Fruit fly (Drosophila melanogaster) whole organism, wandering third instar larva: ENCODE results near the gene MSAmiP.

Source experiments
- CG32264 ChIP-seq: fragments of 200-800 bp; sonication (Bioruptor generic); optimal IDR thresholded peaks from 2 replicates; lab custom pipeline; 2016; ENCODE audit warnings: missing biosample characterization, missing genetic modification characterization
- CG9705 ChIP-seq: fragments of 200-800 bp; sonication (Bioruptor generic); optimal IDR thresholded peaks from 2 replicates; lab custom pipeline; 2018; ENCODE audit warnings: missing biosample characterization, mild to moderate bottlenecking, missing genetic modification characterization
- CrebA ChIP-seq: fragments of 200-800 bp; sonication (Bioruptor generic); optimal IDR thresholded peaks from 2 replicates; lab custom pipeline; 2016; ENCODE audit warnings: missing biosample characterization, mild to moderate bottlenecking, missing genetic modification characterization, borderline replicate concordance
- Dfd ChIP-seq: fragments of >200 bp; optimal IDR thresholded peaks from 2 replicates; lab custom pipeline; 2017; ENCODE audit warnings: missing biosample characterization, missing genetic modification characterization
- Dif ChIP-seq: fragments of 200-275, 200-300 bp; sonication (Bioruptor generic); optimal IDR thresholded peaks from 2 replicates; lab custom pipeline; 2018; ENCODE audit warnings: missing biosample characterization, missing genetic modification characterization; ENCODE audit not compliant: partially characterized antibody
- GATAd ChIP-seq: sonication (Bioruptor generic); optimal IDR thresholded peaks from 2 replicates; lab custom pipeline; 2016; ENCODE audit warnings: missing biosample characterization, missing genetic modification characterization
- HLH106 ChIP-seq: fragments of 200-800 bp; optimal IDR thresholded peaks from 3 replicates; lab custom pipeline; 2019; ENCODE audit warnings: missing biosample characterization, mild to moderate bottlenecking, missing genetic modification characterization, moderate library complexity
- Hnf4 ChIP-seq: fragments of 200-800 bp; sonication (Bioruptor generic); optimal IDR thresholded peaks from 2 replicates; lab custom pipeline; 2016; ENCODE audit warnings: missing biosample characterization, mild to moderate bottlenecking, missing genetic modification characterization
- Hr78 ChIP-seq: fragments of >200 bp; optimal IDR thresholded peaks from 2 replicates; lab custom pipeline; 2017; ENCODE audit warnings: missing biosample characterization, missing genetic modification characterization
- Hr83 ChIP-seq: fragments of 200-300 bp; sonication (Bioruptor generic); optimal IDR thresholded peaks from 2 replicates; lab custom pipeline; 2016; ENCODE audit warnings: missing biosample characterization, mild to moderate bottlenecking, missing genetic modification characterization, moderate library complexity; ENCODE audit not compliant: poor library complexity, severe bottlenecking
- Jra ChIP-seq: sonication (Bioruptor generic); optimal IDR thresholded peaks from 2 replicates; lab custom pipeline; 2016; ENCODE audit warnings: missing biosample characterization, missing genetic modification characterization
- N ChIP-seq: fragments of >200 bp; optimal IDR thresholded peaks from 2 replicates; lab custom pipeline; 2018; ENCODE audit warnings: missing biosample characterization, missing external identifiers, missing genetic modification characterization
- OdsH ChIP-seq: fragments of 200-800 bp; sonication (Bioruptor generic); optimal IDR thresholded peaks from 2 replicates; lab custom pipeline; 2016; ENCODE audit warnings: missing biosample characterization, mild to moderate bottlenecking, missing genetic modification characterization
- Rel ChIP-seq, 2 experiments: fragments of 200-800 bp; sonication (Bioruptor generic) in 1 of 2; optimal IDR thresholded peaks; 2 replicates in 1 of 2; 3 replicates in 1 of 2; lab custom pipeline; 2016 to 2019; ENCODE audit warnings: mild to moderate bottlenecking in 2 of 2, missing biosample characterization in 2 of 2, missing genetic modification characterization in 2 of 2, moderate library complexity in 1 of 2
- Sp1 ChIP-seq: fragments of 200-800 bp; sonication (Bioruptor generic); optimal IDR thresholded peaks from 3 replicates; lab custom pipeline; 2019; ENCODE audit warnings: missing biosample characterization, mild to moderate bottlenecking, missing genetic modification characterization, moderate library complexity
- Vsx2 ChIP-seq: fragments of 200-300, 225-300 bp; sonication (Bioruptor generic); optimal IDR thresholded peaks from 2 replicates; lab custom pipeline; 2018; ENCODE audit warnings: missing biosample characterization, missing genetic modification characterization; ENCODE audit not compliant: partially characterized antibody
- dl ChIP-seq, 2 experiments: fragments of 175-275, 200-275 bp in 1 of 2; fragments of 200-275 bp in 1 of 2; sonication (Bioruptor generic); optimal IDR thresholded peaks; lab custom pipeline; 2018; ENCODE audit warnings: mild to moderate bottlenecking in 2 of 2, missing biosample characterization in 2 of 2, missing genetic modification characterization in 2 of 2, moderate library complexity in 2 of 2; ENCODE audit not compliant: partially characterized antibody in 2 of 2, insufficient read depth in 1 of 2
- dmrt93B ChIP-seq: fragments of 200-800 bp; sonication (Bioruptor generic); optimal IDR thresholded peaks from 2 replicates; lab custom pipeline; 2018; ENCODE audit warnings: missing biosample characterization, mild to moderate bottlenecking, missing genetic modification characterization
- dsf ChIP-seq: sonication (Bioruptor generic); optimal IDR thresholded peaks from 2 replicates; lab custom pipeline; 2016; ENCODE audit warnings: missing biosample characterization, missing genetic modification characterization, borderline replicate concordance
- ey ChIP-seq: fragments of 200-800 bp; sonication (Bioruptor generic); optimal IDR thresholded peaks from 2 replicates; lab custom pipeline; 2016; ENCODE audit warnings: missing biosample characterization, missing genetic modification characterization
- fru ChIP-seq: fragments of 200-800 bp; sonication (Bioruptor generic); optimal IDR thresholded peaks from 3 replicates; lab custom pipeline; 2016; ENCODE audit warnings: missing biosample characterization, mild to moderate bottlenecking, missing genetic modification characterization
- h ChIP-seq: fragments of 200-800 bp; sonication (Bioruptor generic); optimal IDR thresholded peaks from 3 replicates; lab custom pipeline; 2016; ENCODE audit warnings: missing biosample characterization, mild to moderate bottlenecking, missing genetic modification characterization
- jim ChIP-seq: fragments of 175-275, 200-325 bp; sonication (Bioruptor generic); optimal IDR thresholded peaks from 2 replicates; lab custom pipeline; 2016; ENCODE audit warnings: missing biosample characterization, mild to moderate bottlenecking, missing genetic modification characterization
- lola ChIP-seq: fragments of >200 bp; optimal IDR thresholded peaks from 2 replicates; lab custom pipeline; 2017; ENCODE audit warnings: missing biosample characterization, missing genetic modification characterization
- pan ChIP-seq: fragments of >200 bp; optimal IDR thresholded peaks from 2 replicates; lab custom pipeline; 2017
- rgr ChIP-seq: fragments of 200-800 bp; sonication (Bioruptor generic); optimal IDR thresholded peaks from 3 replicates; lab custom pipeline; 2016; ENCODE audit warnings: missing biosample characterization, mild to moderate bottlenecking, missing genetic modification characterization
- sv ChIP-seq: fragments of 200-800 bp; sonication (Bioruptor generic); optimal IDR thresholded peaks from 3 replicates; lab custom pipeline; 2016; ENCODE audit warnings: missing biosample characterization, missing genetic modification characterization
- tai ChIP-seq: sonication (Bioruptor generic); optimal IDR thresholded peaks from 2 replicates; lab custom pipeline; 2016; ENCODE audit warnings: missing biosample characterization, missing genetic modification characterization
- usp ChIP-seq: fragments of >200 bp; optimal IDR thresholded peaks from 2 replicates; lab custom pipeline; 2017; ENCODE audit warnings: missing biosample characterization, missing genetic modification characterization
- woc ChIP-seq: sonication (Bioruptor generic); optimal IDR thresholded peaks from 2 replicates; lab custom pipeline; 2016; ENCODE audit warnings: missing biosample characterization, mild to moderate bottlenecking, missing genetic modification characterization

MSAmiP gene

dm6 chr3R:16827604-16828003 is 68.5 kb downstream of the MSAmiP start:
- TF ChIP-seq HLH106 (tag; lab: Kevin White, UChicago) (no peak), Dfd (GFP tag; lab: Kevin White, UChicago) (peak; percentile 89), Vsx2 (GFP tag; lab: Kevin White, UChicago) (no peak), usp (GFP tag; lab: Kevin White, UChicago) (no peak), jim (GFP tag; lab: Kevin White, UChicago) (no peak)

DNA sequence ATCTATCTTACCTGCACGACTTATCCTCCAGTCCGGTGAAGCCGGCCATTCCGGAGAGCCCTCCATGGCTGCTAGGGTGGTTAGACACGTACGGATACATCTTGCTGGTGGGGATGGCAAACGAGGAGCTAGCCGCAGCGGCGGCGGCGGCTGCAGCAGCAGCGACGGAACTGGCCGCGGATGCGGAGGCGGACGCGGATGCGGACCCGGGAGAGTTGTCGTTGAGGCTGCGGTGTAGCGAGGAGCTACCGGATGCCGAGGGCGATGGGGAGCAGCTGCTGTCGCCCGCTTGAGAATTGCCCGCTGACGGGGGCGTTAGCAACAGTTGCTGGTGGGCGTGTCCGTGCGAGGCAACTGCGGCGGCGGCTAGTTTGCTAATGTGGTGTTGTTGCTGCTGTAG is 69.0 kb downstream of the MSAmiP start:
- no peak for TF ChIP-seq HLH106 (tag; lab: Kevin White, UChicago)
- TF ChIP-seq dl (GFP tag; optimal IDR thresholded peaks at IDR 0.05; lab: Kevin White, UChicago; ENCODE audit: insufficient read depth in 1 of 2, partially characterized antibody in 2 of 2): no peak
- TF ChIP-seq Vsx2 (GFP tag; lab: Kevin White, UChicago): no peak
- no peak for TF ChIP-seq CG32264 (GFP tag; lab: Kevin White, UChicago)
- TF ChIP-seq lola (GFP tag; lab: Kevin White, UChicago): no peak

- no peak for TF ChIP-seq fru (GFP tag; lab: Kevin White, UChicago)
- TF ChIP-seq usp (GFP tag; lab: Kevin White, UChicago): no peak
- no peak for TF ChIP-seq Sp1 (GFP tag; lab: Kevin White, UChicago)
- no peak for TF ChIP-seq Hr78 (GFP tag; lab: Kevin White, UChicago)
- no peak for TF ChIP-seq Rel (GFP tag; optimal IDR thresholded peaks at IDR 0.05; lab: Kevin White, UChicago)
- TF ChIP-seq Rel (tag; optimal IDR thresholded peaks at IDR 0.05; lab: Kevin White, UChicago): no peak
- no peak for TF ChIP-seq h (GFP tag; lab: Kevin White, UChicago)
- no peak for TF ChIP-seq Dif (GFP tag; lab: Kevin White, UChicago)
- TF ChIP-seq N (GFP tag; lab: Kevin White, UChicago): no peak
- TF ChIP-seq rgr (GFP tag; lab: Kevin White, UChicago): no peak
- no peak for TF ChIP-seq woc (GFP tag; lab: Kevin White, UChicago)
- no peak for TF ChIP-seq sv
- TF ChIP-seq lola (GFP tag; lab: Kevin White, UChicago): no peak
- no peak for TF ChIP-seq dl (GFP tag; optimal IDR thresholded peaks at IDR 0.05; lab: Kevin White, UChicago; ENCODE audit: insufficient read depth in 1 of 2, partially characterized antibody in 2 of 2)
- no peak for TF ChIP-seq Jra
- TF ChIP-seq Hr83 (GFP tag; lab: Kevin White, UChicago): no peak
- TF ChIP-seq CG9705 (GFP tag; lab: Kevin White, UChicago): no peak
- no peak for TF ChIP-seq GATAd (GFP tag; lab: Kevin White, UChicago)
- TF ChIP-seq pan (lab: Kevin White, UChicago): no peak
- no peak for TF ChIP-seq Hnf4 (GFP tag; lab: Kevin White, UChicago)
- TF ChIP-seq HLH106 (tag; lab: Kevin White, UChicago): no peak
These were observed 69.8 kb downstream of the MSAmiP start for dm6 chr3R:16826246-16826816.

DNA sequence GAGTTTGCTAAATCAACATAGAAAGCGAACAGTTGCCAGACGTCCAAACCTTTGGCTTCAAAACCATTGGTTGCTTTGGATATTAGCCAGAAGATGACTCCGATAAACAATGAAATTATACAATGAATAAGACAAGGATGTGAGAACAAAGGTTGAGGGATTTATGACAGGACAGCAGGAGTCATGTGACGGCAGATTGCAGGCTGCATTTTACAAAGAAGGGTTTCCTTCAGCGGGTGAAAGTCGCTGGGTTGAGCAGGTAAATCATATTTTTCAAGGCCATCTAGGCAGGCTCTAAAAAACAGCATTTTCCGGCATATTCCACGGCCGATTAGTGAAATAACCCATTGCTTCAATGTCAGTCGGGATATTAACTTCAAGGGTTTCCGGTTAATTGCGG is 74.1 kb downstream of the MSAmiP start:
- no peak for TF ChIP-seq HLH106 (tag; lab: Kevin White, UChicago)
- TF ChIP-seq N (GFP tag; lab: Kevin White, UChicago): no peak
- TF ChIP-seq CrebA (GFP tag; lab: Kevin White, UChicago): no peak
- no peak for TF ChIP-seq pan (lab: Kevin White, UChicago)
- no peak for TF ChIP-seq OdsH (GFP tag; lab: Kevin White, UChicago)
- TF ChIP-seq ey (GFP tag; lab: Kevin White, UChicago): no peak
- TF ChIP-seq dsf (GFP tag; lab: Kevin White, UChicago): no peak

DNA sequence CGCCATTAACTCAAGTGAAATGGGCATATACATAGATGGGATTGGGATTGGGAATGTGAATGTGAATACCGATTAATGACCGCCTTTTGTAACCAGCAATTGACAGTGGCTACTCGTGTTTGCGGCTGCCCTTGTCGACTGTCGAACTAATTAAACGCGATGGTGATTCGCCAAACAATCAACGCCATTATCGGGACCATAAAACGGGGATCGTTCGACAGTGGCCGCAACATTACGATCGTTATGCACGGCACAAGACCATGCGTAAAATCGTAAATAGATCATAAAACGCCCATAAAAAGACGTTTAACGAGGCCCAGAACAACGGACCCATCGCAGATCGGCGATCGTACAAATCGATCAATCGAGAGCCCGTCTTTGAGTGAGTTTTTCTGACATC is 74.6 kb downstream of the MSAmiP start:
- no peak for TF ChIP-seq tai (GFP tag; lab: Kevin White, UChicago)
- TF ChIP-seq dmrt93B: no peak
